Fruit fly (Drosophila melanogaster) whole organism, prepupa: ENCODE measurements around the gene CG5421.

Source experiments
- CG10669 ChIP-seq: fragments of 200-800 bp; sonication (Bioruptor generic); optimal IDR thresholded peaks from 3 replicates; lab custom pipeline; 2018; ENCODE audit warnings: missing biosample characterization, mild to moderate bottlenecking, missing genetic modification characterization, moderate library complexity
- CG31627 ChIP-seq: fragments of 200-800 bp; sonication (Bioruptor generic); optimal IDR thresholded peaks from 3 replicates; lab custom pipeline; 2016; ENCODE audit warnings: missing biosample characterization, missing genetic modification characterization
- CG9139 ChIP-seq: fragments of 200-800 bp; sonication (Bioruptor generic); optimal IDR thresholded peaks from 3 replicates; lab custom pipeline; 2017; ENCODE audit warnings: missing biosample characterization, mild to moderate bottlenecking, missing genetic modification characterization
- Sox14 ChIP-seq: fragments of 200-800 bp; sonication (Bioruptor generic); optimal IDR thresholded peaks from 3 replicates; lab custom pipeline; 2016; ENCODE audit warnings: missing biosample characterization, missing genetic modification characterization
- fd59A ChIP-seq: fragments of 200-800 bp; sonication (Bioruptor generic); optimal IDR thresholded peaks from 2 replicates; lab custom pipeline; 2017; ENCODE audit warnings: missing biosample characterization, mild to moderate bottlenecking, missing genetic modification characterization, missing genetic modification reagents
- ss ChIP-seq, 2 experiments: fragments of 200-800 bp; sonication (Bioruptor generic); optimal IDR thresholded peaks; 2 replicates in 1 of 2; 3 replicates in 1 of 2; lab custom pipeline; 2017 to 2018; ENCODE audit warnings: mild to moderate bottlenecking in 2 of 2, missing biosample characterization in 2 of 2, missing genetic modification characterization in 2 of 2, moderate library complexity in 1 of 2
- vri ChIP-seq: fragments of 200-800 bp; sonication (Bioruptor generic); optimal IDR thresholded peaks from 3 replicates; lab custom pipeline; 2016; ENCODE audit warnings: missing biosample characterization, mild to moderate bottlenecking, missing genetic modification characterization

DNA sequence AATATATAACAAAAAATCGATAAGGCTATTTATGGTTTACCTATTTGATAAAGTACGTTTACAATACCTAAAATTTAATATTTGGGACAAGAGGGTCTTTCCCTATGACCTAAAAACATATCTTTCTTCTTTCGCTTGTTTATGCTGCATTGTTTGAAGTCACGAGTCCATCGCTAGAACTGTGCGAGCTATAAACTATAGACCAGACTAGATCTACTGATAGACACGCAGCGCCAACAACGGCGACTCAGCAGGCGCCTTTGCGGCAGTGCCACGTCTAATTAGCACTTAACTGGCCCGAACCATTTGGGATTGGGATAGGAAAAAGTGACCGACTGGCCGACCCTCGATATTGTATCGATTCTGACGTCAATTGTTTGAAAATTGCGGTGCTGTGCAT, 25.1 kb upstream of the CG5421 start:
- TF ChIP-seq Sox14 (GFP tag; lab: Kevin White, UChicago): no peak
- no peak for TF ChIP-seq ss (GFP tag; optimal IDR thresholded peaks at IDR 0.05; lab: Kevin White, UChicago)
- no peak for TF ChIP-seq vri (GFP tag; lab: Kevin White, UChicago)
- TF ChIP-seq CG31627: no peak
- TF ChIP-seq fd59A (GFP tag; lab: Kevin White, UChicago): no peak
- no peak for TF ChIP-seq CG10669 (GFP tag; lab: Kevin White, UChicago)
- TF ChIP-seq CG9139 (GFP tag; lab: Kevin White, UChicago): no peak
